5 fruit fly cellular contexts compared by ENCODE assay signal in genomic region chr3R:31610639-31611594, dm6.
TF ChIP-seq lines count a peak whose summit lies in the region.

Med (plus strand) TSS chr3R:31611046.

- TF ChIP-seq CTCF in whole organism, embryonic (GFP tag; optimal IDR thresholded peaks at IDR 0.05; lab: Kevin White, UChicago): peak; percentile 4

TF ChIP-seq in whole organism, adult, 20 proteins besides CTCF, POLR2A, EP300 and RAD21:
- TF ChIP-seq ovo (GFP tag; optimal IDR thresholded peaks at IDR 0.05; lab: Kevin White, UChicago) (no peak), Clk (GFP tag; optimal IDR thresholded peaks at IDR 0.05; lab: Kevin White, UChicago) (no peak), pad (GFP tag; optimal IDR thresholded peaks at IDR 0.05; lab: Kevin White, UChicago) (peak; percentile 29), Mnt (GFP tag; optimal IDR thresholded peaks at IDR 0.05; lab: Kevin White, UChicago) (peak; percentile 21), cnc (optimal IDR thresholded peaks at IDR 0.05; lab: Kevin White, UChicago) (no peak), CG5204 (GFP tag; optimal IDR thresholded peaks at IDR 0.05; lab: Kevin White, UChicago) (no peak), Hr96 (GFP tag; optimal IDR thresholded peaks at IDR 0.05; lab: Kevin White, UChicago) (no peak), CG7045 (GFP tag; optimal IDR thresholded peaks at IDR 0.05; lab: Kevin White, UChicago) (no peak), CG33017 (tag; optimal IDR thresholded peaks at IDR 0.05; lab: Kevin White, UChicago) (no peak), tj (GFP tag; optimal IDR thresholded peaks at IDR 0.05; lab: Kevin White, UChicago) (peak; percentile 39), CG1620 (GFP tag; optimal IDR thresholded peaks at IDR 0.05; lab: Kevin White, UChicago) (no peak), cic (GFP tag; optimal IDR thresholded peaks at IDR 0.05; lab: Kevin White, UChicago) (peak; percentile 58), Crg-1 (GFP tag; optimal IDR thresholded peaks at IDR 0.05; lab: Kevin White, UChicago) (no peak), CG7101 (tag; optimal IDR thresholded peaks at IDR 0.05; lab: Kevin White, UChicago) (peak; percentile 13), bab1 (GFP tag; optimal IDR thresholded peaks at IDR 0.05; lab: Kevin White, UChicago) (peak; percentile 2), CG11617 (GFP tag; optimal IDR thresholded peaks at IDR 0.05; lab: Kevin White, UChicago) (peak; percentile 15), CG12768 (GFP tag; optimal IDR thresholded peaks at IDR 0.05; lab: Kevin White, UChicago) (no peak)

TF ChIP-seq in whole organism, embryonic, 481 proteins besides CTCF, POLR2A, EP300 and RAD21 (continues in another document):
- TF ChIP-seq Vsx1 (GFP tag; optimal IDR thresholded peaks at IDR 0.05; lab: Kevin White, UChicago) (peak; percentile 32), CG8359 (GFP tag; optimal IDR thresholded peaks at IDR 0.05; lab: Kevin White, UChicago; ENCODE audit: borderline replicate concordance) (peak; percentile 9), CG12299 (tag; optimal IDR thresholded peaks at IDR 0.05; lab: Kevin White, UChicago) (no peak), zfh2 (GFP tag; optimal IDR thresholded peaks at IDR 0.05; lab: Kevin White, UChicago) (no peak), emc (GFP tag; optimal IDR thresholded peaks at IDR 0.05; lab: Kevin White, UChicago) (no peak), vvl (GFP tag; IDR thresholded peaks at IDR 0.05; lab: Robert Waterston, UW) (no peak), mam (GFP tag; optimal IDR thresholded peaks at IDR 0.05; lab: Kevin White, UChicago) (no peak), hkb (optimal IDR thresholded peaks at IDR 0.05; lab: Kevin White, UChicago) (no peak), hkb (GFP tag; IDR thresholded peaks at IDR 0.05; lab: Robert Waterston, UW) (no peak), Hr78 (GFP tag; optimal IDR thresholded peaks at IDR 0.05; lab: Kevin White, UChicago) (no peak), CG31224 (GFP tag; IDR thresholded peaks at IDR 0.05; lab: Robert Waterston, UW) (no peak), tx (GFP tag; optimal IDR thresholded peaks at IDR 0.05; lab: Kevin White, UChicago) (no peak), CG11504 (tag; optimal IDR thresholded peaks at IDR 0.05; lab: Kevin White, UChicago) (peak; percentile 36), Ets97D (GFP tag; optimal IDR thresholded peaks at IDR 0.05; lab: Kevin White, UChicago) (peak; percentile 72), pita (GFP tag; optimal IDR thresholded peaks at IDR 0.05; lab: Kevin White, UChicago) (no peak), CG31441 (GFP tag; IDR thresholded peaks at IDR 0.05; lab: Robert Waterston, UW) (no peak), CG15479 (GFP tag; optimal IDR thresholded peaks at IDR 0.05; lab: Kevin White, UChicago) (no peak), CG3281 (GFP tag; optimal IDR thresholded peaks at IDR 0.05; lab: Kevin White, UChicago) (no peak), cg (GFP tag; optimal IDR thresholded peaks at IDR 0.05; lab: Kevin White, UChicago) (peak; percentile 85), eve (GFP tag; optimal IDR thresholded peaks at IDR 0.05; lab: Kevin White, UChicago) (no peak)

TF ChIP-seq in whole organism, prepupa, 60 proteins besides CTCF, POLR2A, EP300 and RAD21 (continues in another document):
- TF ChIP-seq vri (GFP tag; optimal IDR thresholded peaks at IDR 0.05; lab: Kevin White, UChicago) (peak; percentile 44), Blimp-1 (GFP tag; optimal IDR thresholded peaks at IDR 0.05; lab: Kevin White, UChicago) (no peak), Met (GFP tag; optimal IDR thresholded peaks at IDR 0.05; lab: Kevin White, UChicago) (no peak), Smox (GFP tag; optimal IDR thresholded peaks at IDR 0.05; lab: Kevin White, UChicago) (no peak), CG31627 (GFP tag; optimal IDR thresholded peaks at IDR 0.05; lab: Kevin White, UChicago) (no peak), Ets96B (tag; optimal IDR thresholded peaks at IDR 0.05; lab: Kevin White, UChicago) (peak; percentile 14), CG3919 (GFP tag; optimal IDR thresholded peaks at IDR 0.05; lab: Kevin White, UChicago) (peak; percentile 8), achi (GFP tag; optimal IDR thresholded peaks at IDR 0.05; lab: Kevin White, UChicago) (no peak), salr (GFP tag; optimal IDR thresholded peaks at IDR 0.05; lab: Kevin White, UChicago) (peak in 1 of 2 experiments; percentile 27), fkh (GFP tag; optimal IDR thresholded peaks at IDR 0.05; lab: Kevin White, UChicago) (no peak), CG6854 (GFP tag; optimal IDR thresholded peaks at IDR 0.05; lab: Kevin White, UChicago) (peak; percentile 19), acj6 (GFP tag; optimal IDR thresholded peaks at IDR 0.05; lab: Kevin White, UChicago) (no peak), cyc (GFP tag; optimal IDR thresholded peaks at IDR 0.05; lab: Kevin White, UChicago) (no peak), dsx (GFP tag; optimal IDR thresholded peaks at IDR 0.05; lab: Kevin White, UChicago; ENCODE audit: poor library complexity, severe bottlenecking) (peak; percentile 84), CG8319 (GFP tag; optimal IDR thresholded peaks at IDR 0.05; lab: Kevin White, UChicago) (no peak), CG6808 (GFP tag; optimal IDR thresholded peaks at IDR 0.05; lab: Kevin White, UChicago) (peak; percentile 25), CG8119 (GFP tag; IDR thresholded peaks at IDR 0.05; lab: Robert Waterston, UW) (no peak), dac (GFP tag; optimal IDR thresholded peaks at IDR 0.05; lab: Kevin White, UChicago) (no peak), CG32006 (GFP tag; optimal IDR thresholded peaks at IDR 0.05; lab: Kevin White, UChicago) (peak; percentile 1), CG6163 (GFP tag; IDR thresholded peaks at IDR 0.05; lab: Robert Waterston, UW) (no peak)

TF ChIP-seq in whole organism, pupa, 21 proteins besides CTCF, POLR2A, EP300 and RAD21:
- TF ChIP-seq fd96Ca (GFP tag; IDR thresholded peaks at IDR 0.05; lab: Robert Waterston, UW): no peak
- TF ChIP-seq CG10348 (GFP tag; IDR thresholded peaks at IDR 0.05; lab: Robert Waterston, UW): no peak
- TF ChIP-seq Snoo (tag; optimal IDR thresholded peaks at IDR 0.05; lab: Kevin White, UChicago): no peak
- TF ChIP-seq EcR (GFP tag; optimal IDR thresholded peaks at IDR 0.05; lab: Kevin White, UChicago): peak; percentile 81
- no peak for TF ChIP-seq CG32121 (GFP tag; IDR thresholded peaks at IDR 0.05; lab: Robert Waterston, UW)
- peak; percentile 28 for TF ChIP-seq CG15710 (tag; optimal IDR thresholded peaks at IDR 0.05; lab: Kevin White, UChicago)
- TF ChIP-seq CG9948 (tag; optimal IDR thresholded peaks at IDR 0.05; lab: Kevin White, UChicago): peak; percentile 5
- TF ChIP-seq CG17806 (tag; optimal IDR thresholded peaks at IDR 0.05; lab: Kevin White, UChicago): no peak
- TF ChIP-seq D1 (tag; optimal IDR thresholded peaks at IDR 0.05; lab: Kevin White, UChicago): no peak
- TF ChIP-seq CG34367 (tag; optimal IDR thresholded peaks at IDR 0.05; lab: Kevin White, UChicago): peak; percentile 25
- no peak for TF ChIP-seq Pif1B (GFP tag; optimal IDR thresholded peaks at IDR 0.05; lab: Kevin White, UChicago)
- no peak for TF ChIP-seq CG8301 (tag; optimal IDR thresholded peaks at IDR 0.05; lab: Kevin White, UChicago)
- no peak for TF ChIP-seq Ets98B (GFP tag; IDR thresholded peaks at IDR 0.05; lab: Robert Waterston, UW)
- no peak for TF ChIP-seq CG4496 (GFP tag; IDR thresholded peaks at IDR 0.05; lab: Robert Waterston, UW)
- TF ChIP-seq CG14655 (GFP tag; optimal IDR thresholded peaks at IDR 0.05; lab: Kevin White, UChicago): peak; percentile 49
- TF ChIP-seq rn (GFP tag; IDR thresholded peaks at IDR 0.05; lab: Robert Waterston, UW): no peak
- no peak for TF ChIP-seq CG12605 (GFP tag; IDR thresholded peaks at IDR 0.05; lab: Robert Waterston, UW)
- peak; percentile 21 for TF ChIP-seq gl (tag; optimal IDR thresholded peaks at IDR 0.05; lab: Kevin White, UChicago)
- peak; percentile 27 for TF ChIP-seq CG13204 (GFP tag; optimal IDR thresholded peaks at IDR 0.05; lab: Kevin White, UChicago)
- no peak for TF ChIP-seq Pif1A (GFP tag; optimal IDR thresholded peaks at IDR 0.05; lab: Kevin White, UChicago)
- peak; percentile 17 for TF ChIP-seq CG8159 (tag; optimal IDR thresholded peaks at IDR 0.05; lab: Kevin White, UChicago)

TF ChIP-seq in whole organism, wandering third instar larva, 38 proteins besides CTCF, POLR2A, EP300 and RAD21 (continues in another document):
- TF ChIP-seq dsf (GFP tag; optimal IDR thresholded peaks at IDR 0.05; lab: Kevin White, UChicago; ENCODE audit: borderline replicate concordance): no peak
- no peak for TF ChIP-seq Hnf4 (GFP tag; optimal IDR thresholded peaks at IDR 0.05; lab: Kevin White, UChicago)
- TF ChIP-seq Dfd (GFP tag; optimal IDR thresholded peaks at IDR 0.05; lab: Kevin White, UChicago): no peak
- no peak for TF ChIP-seq woc (GFP tag; optimal IDR thresholded peaks at IDR 0.05; lab: Kevin White, UChicago)
- TF ChIP-seq Hr78 (GFP tag; optimal IDR thresholded peaks at IDR 0.05; lab: Kevin White, UChicago): no peak
- no peak for TF ChIP-seq sv (GFP tag; optimal IDR thresholded peaks at IDR 0.05; lab: Kevin White, UChicago)
- TF ChIP-seq Rel (GFP tag; optimal IDR thresholded peaks at IDR 0.05; lab: Kevin White, UChicago): no peak
- peak; percentile 45 for TF ChIP-seq Rel (tag; optimal IDR thresholded peaks at IDR 0.05; lab: Kevin White, UChicago)
- no peak for TF ChIP-seq pan (optimal IDR thresholded peaks at IDR 0.05; lab: Kevin White, UChicago)
- no peak for TF ChIP-seq rgr (GFP tag; optimal IDR thresholded peaks at IDR 0.05; lab: Kevin White, UChicago)
- TF ChIP-seq brk (GFP tag; optimal IDR thresholded peaks at IDR 0.05; lab: Kevin White, UChicago): no peak
- no peak for TF ChIP-seq Jra (GFP tag; optimal IDR thresholded peaks at IDR 0.05; lab: Kevin White, UChicago)
- TF ChIP-seq tai (GFP tag; optimal IDR thresholded peaks at IDR 0.05; lab: Kevin White, UChicago): no peak
- TF ChIP-seq CrebA (GFP tag; optimal IDR thresholded peaks at IDR 0.05; lab: Kevin White, UChicago; ENCODE audit: borderline replicate concordance): no peak
- TF ChIP-seq Abd-B (GFP tag; optimal IDR thresholded peaks at IDR 0.05; lab: Kevin White, UChicago): no peak
- TF ChIP-seq ey (GFP tag; optimal IDR thresholded peaks at IDR 0.05; lab: Kevin White, UChicago): no peak
- TF ChIP-seq psq (GFP tag; optimal IDR thresholded peaks at IDR 0.05; lab: Kevin White, UChicago): peak; percentile 89
- TF ChIP-seq Myc (optimal IDR thresholded peaks at IDR 0.05; lab: Kevin White, UChicago): peak; percentile 28
- peak; percentile 63 for TF ChIP-seq Sp1 (GFP tag; optimal IDR thresholded peaks at IDR 0.05; lab: Kevin White, UChicago)
- TF ChIP-seq Hr83 (GFP tag; optimal IDR thresholded peaks at IDR 0.05; lab: Kevin White, UChicago; ENCODE audit: poor library complexity, severe bottlenecking): no peak
- no peak for TF ChIP-seq OdsH (GFP tag; optimal IDR thresholded peaks at IDR 0.05; lab: Kevin White, UChicago)
- TF ChIP-seq h (GFP tag; optimal IDR thresholded peaks at IDR 0.05; lab: Kevin White, UChicago): peak; percentile 32
- TF ChIP-seq HLH106 (tag; optimal IDR thresholded peaks at IDR 0.05; lab: Kevin White, UChicago): peak; percentile 30
- no peak for TF ChIP-seq usp (GFP tag; optimal IDR thresholded peaks at IDR 0.05; lab: Kevin White, UChicago)
- no peak for TF ChIP-seq Mio (GFP tag; optimal IDR thresholded peaks at IDR 0.05; lab: Kevin White, UChicago)
- TF ChIP-seq N (GFP tag; optimal IDR thresholded peaks at IDR 0.05; lab: Kevin White, UChicago): peak; percentile 48
- no peak for TF ChIP-seq dmrt93B (GFP tag; optimal IDR thresholded peaks at IDR 0.05; lab: Kevin White, UChicago)
